Fruit fly (Drosophila melanogaster): ENCODE results near the gene CG32984.

- TF ChIP-seq CG10348 (GFP tag; IDR thresholded peaks at IDR 0.05) (no peak), rn (GFP tag; IDR thresholded peaks at IDR 0.05) (no peak), gl (tag; optimal IDR thresholded peaks at IDR 0.05) (peak; percentile 24), CG15710 (tag; optimal IDR thresholded peaks at IDR 0.05) (peak; percentile 69), fd96Ca (GFP tag; IDR thresholded peaks at IDR 0.05) (no peak)
Observed at dm6 chr2L:8919638-8920037, 45.1 kb upstream of the CG32984 start.

All from whole organism, pupa.